Worm (Caenorhabditis elegans) whole organism, late embryonic: ENCODE results near the gene dnj-11.

Experiments used
- C08G9.2 ChIP-seq: sonication (generic microtip); optimal IDR thresholded peaks from 2 replicates; lab custom pipeline; 2016; ENCODE audit warnings: mild to moderate bottlenecking, missing genetic modification characterization, moderate library complexity, missing compliant biosample characterization
- C38D4.7 ChIP-seq: fragments of 200-800 bp; sonication (Bioruptor generic); optimal IDR thresholded peaks from 2 replicates; lab custom pipeline; 2018; ENCODE audit warnings: mild to moderate bottlenecking, missing genetic modification characterization, moderate library complexity, missing compliant biosample characterization
- F13H6.1 ChIP-seq: sonication (generic microtip); optimal IDR thresholded peaks from 2 replicates; lab custom pipeline; 2016; ENCODE audit warnings: missing genetic modification characterization, missing compliant biosample characterization
- K09A11.1 ChIP-seq: sonication (generic microtip); optimal IDR thresholded peaks from 2 replicates; lab custom pipeline; 2017; ENCODE audit warnings: antibody characterized with exemption, mild to moderate bottlenecking, missing genetic modification characterization, missing compliant biosample characterization; ENCODE audit not compliant: insufficient read depth
- T23F11.4 ChIP-seq: fragments of 200-800 bp; sonication (Bioruptor generic); optimal IDR thresholded peaks from 2 replicates; lab custom pipeline; 2018; ENCODE audit warnings: mild to moderate bottlenecking, missing genetic modification characterization, missing compliant biosample characterization
- Y22D7AL.16 ChIP-seq: sonication (generic microtip); optimal IDR thresholded peaks from 2 replicates; lab custom pipeline; 2016; ENCODE audit warnings: missing genetic modification characterization, missing compliant biosample characterization
- ahr-1 ChIP-seq: sonication (generic microtip); optimal IDR thresholded peaks from 2 replicates; lab custom pipeline; 2016; ENCODE audit warnings: missing genetic modification characterization, missing compliant biosample characterization
- ama-1 ChIP-seq: fragments of 150-350 bp; optimal IDR thresholded peaks from 2 replicates; lab custom pipeline; 2014
- ceh-14 ChIP-seq: sonication (generic microtip); optimal IDR thresholded peaks from 2 replicates; lab custom pipeline; 2016; ENCODE audit warnings: missing genotype, missing genetic modification characterization, missing compliant biosample characterization
- ceh-18 ChIP-seq: sonication (generic microtip); optimal IDR thresholded peaks from 2 replicates; lab custom pipeline; 2016; ENCODE audit warnings: missing genetic modification characterization, missing compliant biosample characterization
- ceh-19 ChIP-seq: fragments of 200-800 bp; sonication (Bioruptor generic); optimal IDR thresholded peaks from 2 replicates; lab custom pipeline; 2018; ENCODE audit warnings: mild to moderate bottlenecking, missing genetic modification characterization, missing compliant biosample characterization
- ceh-2 ChIP-seq: sonication (generic microtip); optimal IDR thresholded peaks from 2 replicates; lab custom pipeline; 2016; ENCODE audit warnings: missing genotype, missing genetic modification characterization, missing compliant biosample characterization
- ceh-22 ChIP-seq: sonication (generic microtip); optimal IDR thresholded peaks from 2 replicates; lab custom pipeline; 2017; ENCODE audit warnings: missing biosample characterization, missing genetic modification characterization
- ceh-30 ChIP-seq: fragments of 150-350 bp; optimal IDR thresholded peaks from 2 replicates; lab custom pipeline; 2014; ENCODE audit warnings: missing biosample characterization, missing genetic modification characterization
- ceh-31 ChIP-seq: sonication (generic microtip); optimal IDR thresholded peaks from 2 replicates; lab custom pipeline; 2016; ENCODE audit warnings: missing genetic modification characterization, missing compliant biosample characterization
- ceh-34 ChIP-seq: sonication (generic microtip); optimal IDR thresholded peaks from 2 replicates; lab custom pipeline; 2016; ENCODE audit warnings: mild to moderate bottlenecking, missing genetic modification characterization, missing compliant biosample characterization
- ceh-45 ChIP-seq: fragments of 200-800 bp; sonication (Bioruptor generic); IDR thresholded peaks from 2 replicates; pipeline ENCODE4 v1.3.6; 2022; ENCODE audit warnings: missing genetic modification reagents, missing genetic modification characterization, missing compliant biosample characterization
- ceh-6 ChIP-seq: fragments of 200-800 bp; sonication (Bioruptor generic); optimal IDR thresholded peaks from 2 replicates; lab custom pipeline; 2018; ENCODE audit warnings: mild to moderate bottlenecking, missing genetic modification characterization, missing compliant biosample characterization
- ceh-9 ChIP-seq: sonication (generic microtip); optimal IDR thresholded peaks from 2 replicates; lab custom pipeline; 2016; ENCODE audit warnings: mild to moderate bottlenecking, missing genetic modification characterization, inconsistent platforms, missing compliant biosample characterization
- che-1 ChIP-seq: sonication (generic microtip); optimal IDR thresholded peaks from 2 replicates; lab custom pipeline; 2016; ENCODE audit warnings: mild to moderate bottlenecking, missing genetic modification characterization, missing compliant biosample characterization
- dmd-4 ChIP-seq: sonication (generic microtip); optimal IDR thresholded peaks from 2 replicates; lab custom pipeline; 2016; ENCODE audit warnings: borderline replicate concordance, missing genetic modification characterization, missing compliant biosample characterization
- dve-1 ChIP-seq: sonication (generic microtip); optimal IDR thresholded peaks from 2 replicates; lab custom pipeline; 2017; ENCODE audit warnings: antibody characterized with exemption, mild to moderate bottlenecking, missing genetic modification characterization, missing compliant biosample characterization
- elt-2 ChIP-seq: sonication (generic microtip); optimal IDR thresholded peaks from 2 replicates; lab custom pipeline; 2016; ENCODE audit warnings: missing genetic modification reagents, missing genetic modification characterization, missing compliant biosample characterization
- elt-4 ChIP-seq: sonication (generic microtip); optimal IDR thresholded peaks from 2 replicates; lab custom pipeline; 2016; ENCODE audit warnings: missing genetic modification characterization, missing compliant biosample characterization
- fax-1 ChIP-seq: sonication (generic microtip); optimal IDR thresholded peaks from 2 replicates; lab custom pipeline; 2016; ENCODE audit warnings: missing genotype, missing genetic modification characterization, missing compliant biosample characterization
- fkh-10 ChIP-seq: fragments of 150-350 bp; optimal IDR thresholded peaks from 2 replicates; lab custom pipeline; 2014; ENCODE audit warnings: missing biosample characterization, missing genetic modification reagents, missing genetic modification characterization
- fkh-6 ChIP-seq: sonication (generic microtip); optimal IDR thresholded peaks from 2 replicates; lab custom pipeline; 2016; ENCODE audit warnings: missing genetic modification characterization, missing compliant biosample characterization
- gmeb-2 ChIP-seq: sonication (generic microtip); optimal IDR thresholded peaks from 2 replicates; lab custom pipeline; 2016; ENCODE audit warnings: missing genetic modification characterization, inconsistent platforms, missing compliant biosample characterization
- hlh-15 ChIP-seq: sonication (generic microtip); optimal IDR thresholded peaks from 2 replicates; lab custom pipeline; 2016; ENCODE audit warnings: missing genetic modification characterization, missing compliant biosample characterization
- hlh-30 ChIP-seq: sonication (generic microtip); optimal IDR thresholded peaks from 2 replicates; lab custom pipeline; 2017; ENCODE audit warnings: antibody characterized with exemption, missing genetic modification characterization, missing compliant biosample characterization; ENCODE audit not compliant: insufficient read depth
- hlh-6 ChIP-seq: sonication (generic microtip); optimal IDR thresholded peaks from 2 replicates; lab custom pipeline; 2016; ENCODE audit warnings: missing genotype, missing genetic modification characterization, missing compliant biosample characterization
- hlh-8 ChIP-seq: sonication (generic microtip); optimal IDR thresholded peaks from 2 replicates; lab custom pipeline; 2016; ENCODE audit warnings: missing genotype, missing genetic modification characterization, missing compliant biosample characterization
- lim-6 ChIP-seq: sonication (generic microtip); optimal IDR thresholded peaks from 2 replicates; lab custom pipeline; 2016; ENCODE audit warnings: missing genetic modification characterization, missing compliant biosample characterization
- lin-11 ChIP-seq: fragments of 200-800 bp; sonication (Bioruptor generic); optimal IDR thresholded peaks from 2 replicates; lab custom pipeline; 2018; ENCODE audit warnings: mild to moderate bottlenecking, missing genetic modification characterization, missing compliant biosample characterization
- madf-2 ChIP-seq: sonication (generic microtip); optimal IDR thresholded peaks from 2 replicates; lab custom pipeline; 2017; ENCODE audit warnings: missing genetic modification characterization, missing compliant biosample characterization
- mec-3 ChIP-seq: sonication (generic microtip); optimal IDR thresholded peaks from 2 replicates; lab custom pipeline; 2016; ENCODE audit warnings: borderline replicate concordance, missing genetic modification characterization, missing compliant biosample characterization
- nfya-1 ChIP-seq: sonication (generic microtip); optimal IDR thresholded peaks from 2 replicates; lab custom pipeline; 2017; ENCODE audit warnings: missing genetic modification characterization, mild to moderate bottlenecking, missing compliant biosample characterization, antibody characterized with exemption, moderate library complexity
- nhr-11 ChIP-seq: fragments of 150-350 bp; optimal IDR thresholded peaks from 2 replicates; lab custom pipeline; 2014; ENCODE audit warnings: missing biosample characterization, missing genetic modification characterization
- nhr-232 ChIP-seq: sonication (generic microtip); optimal IDR thresholded peaks from 2 replicates; lab custom pipeline; 2016; ENCODE audit warnings: missing genetic modification characterization, missing compliant biosample characterization
- odd-2 ChIP-seq: sonication (generic microtip); optimal IDR thresholded peaks from 2 replicates; lab custom pipeline; 2017; ENCODE audit warnings: antibody characterized with exemption, mild to moderate bottlenecking, missing genetic modification characterization, missing compliant biosample characterization
- pat-9 ChIP-seq: fragments of 200-800 bp; sonication (Bioruptor generic); optimal IDR thresholded peaks from 2 replicates; lab custom pipeline; 2018; ENCODE audit warnings: mild to moderate bottlenecking, missing genetic modification characterization, moderate library complexity, missing compliant biosample characterization
- pax-1 ChIP-seq: fragments of 150-350 bp; optimal IDR thresholded peaks from 2 replicates; lab custom pipeline; 2014; ENCODE audit warnings: missing biosample characterization, missing genetic modification characterization
- pha-2 ChIP-seq: sonication (generic microtip); optimal IDR thresholded peaks from 2 replicates; lab custom pipeline; 2017; ENCODE audit warnings: mild to moderate bottlenecking, missing genetic modification characterization, missing compliant biosample characterization
- pha-4 ChIP-seq: fragments of 150-350 bp; optimal IDR thresholded peaks from 2 replicates; lab custom pipeline; 2018; ENCODE audit warnings: missing biosample characterization, missing genetic modification reagents, missing genetic modification characterization
- pqm-1 ChIP-seq: sonication (generic microtip); optimal IDR thresholded peaks from 2 replicates; lab custom pipeline; 2016; ENCODE audit warnings: missing genetic modification characterization, missing compliant biosample characterization
- ref-2 ChIP-seq: sonication (generic microtip); optimal IDR thresholded peaks from 2 replicates; lab custom pipeline; 2016; ENCODE audit warnings: missing genetic modification characterization, missing compliant biosample characterization
- rnt-1 ChIP-seq: sonication (generic microtip); optimal IDR thresholded peaks from 2 replicates; lab custom pipeline; 2016; ENCODE audit warnings: missing genetic modification characterization, missing compliant biosample characterization
- sdc-2 ChIP-seq: sonication (generic microtip); optimal IDR thresholded peaks from 2 replicates; lab custom pipeline; 2016; ENCODE audit warnings: missing genotype, missing genetic modification characterization, missing compliant biosample characterization
- sox-2 ChIP-seq: fragments of 200-800 bp; sonication (Bioruptor generic); IDR thresholded peaks from 2 replicates; pipeline ENCODE4 v1.3.6; 2022; ENCODE audit warnings: missing genetic modification reagents, missing genetic modification characterization, missing compliant biosample characterization
- tbx-2 ChIP-seq: sonication (generic microtip); optimal IDR thresholded peaks from 2 replicates; lab custom pipeline; 2016; ENCODE audit warnings: missing genetic modification characterization, missing compliant biosample characterization
- unc-3 ChIP-seq, 2 experiments: fragments of 200-800 bp in 1 of 2; sonication (Bioruptor generic) in 1 of 2; sonication (generic microtip) in 1 of 2; conservative IDR thresholded peaks in 1 of 2; optimal IDR thresholded peaks in 1 of 2; 2 replicates each; pipeline versions ENCODE4 v1.3.6 to Lab custom; 2016 to 2022; ENCODE audit warnings: missing compliant biosample characterization in 2 of 2, missing genetic modification characterization in 2 of 2, missing genetic modification reagents in 1 of 2
- unc-42 ChIP-seq: sonication (generic microtip); optimal IDR thresholded peaks from 2 replicates; lab custom pipeline; 2016; ENCODE audit warnings: missing genotype, missing genetic modification characterization, missing compliant biosample characterization
- unc-55 ChIP-seq: sonication (generic microtip); optimal IDR thresholded peaks from 2 replicates; lab custom pipeline; 2017; ENCODE audit warnings: missing biosample characterization, missing genetic modification reagents, missing genetic modification characterization

The dnj-11 gene

DNA sequence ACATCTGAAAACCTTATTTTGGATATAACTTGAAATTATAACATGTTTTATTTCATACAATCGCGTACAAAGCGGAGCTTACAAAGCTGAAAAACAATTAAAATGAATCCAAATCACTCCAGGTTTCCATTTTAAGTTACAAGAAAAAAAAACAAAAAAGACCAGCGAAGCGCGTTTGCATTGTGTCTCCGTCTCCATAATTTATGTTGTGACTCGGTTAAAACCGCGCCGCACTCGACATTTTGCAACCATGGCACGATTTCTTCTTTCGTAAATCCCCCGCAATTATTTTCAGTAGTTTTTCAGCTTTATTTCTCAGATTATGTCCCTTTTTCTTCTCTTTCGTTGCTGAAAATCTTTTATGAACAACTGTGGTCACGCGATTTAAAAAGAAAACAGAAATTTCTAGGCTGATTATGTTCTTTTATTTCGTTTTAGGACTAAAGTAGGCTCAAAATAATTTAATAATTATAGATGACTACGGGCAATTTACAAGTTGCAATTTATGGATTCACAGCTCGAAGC lies at the start of gene dnj-11, which contains the start of gene F38A5.2:
dnj-11 (plus strand) TSS at position 475 of the 525 bp plus-strand sequence.
F38A5.2 (minus strand) TSS at position 4 of the 525 bp plus-strand sequence.
- TF ChIP-seq hlh-8 (no peak), T23F11.4 (no peak), K09A11.1 (tag; lab: Kevin White, UChicago) (no peak), sdc-2 (tag; lab: Kevin White, UChicago) (no peak), che-1 (tag; lab: Kevin White, UChicago) (no peak), Y22D7AL.16 (no peak), gmeb-2 (tag; lab: Kevin White, UChicago) (no peak), C08G9.2 (tag; lab: Kevin White, UChicago) (no peak), nfya-1 (tag; lab: Kevin White, UChicago) (peak; percentile 48), ceh-31 (peak; percentile 72), ahr-1 (tag; lab: Kevin White, UChicago) (no peak), rnt-1 (tag; lab: Kevin White, UChicago) (peak; percentile 55), ama-1 (lab: Kevin White, UChicago) (no peak), dve-1 (tag; lab: Kevin White, UChicago) (peak; percentile 42), pqm-1 (tag; lab: Kevin White, UChicago) (no peak), hlh-15 (tag; lab: Kevin White, UChicago) (no peak), pha-4 (no peak), nhr-11 (no peak), pat-9 (no peak), nhr-232 (no peak), ref-2 (no peak), dmd-4 (tag; lab: Kevin White, UChicago) (no peak), ceh-19 (GFP tag; lab: Kevin White, UChicago) (no peak), ceh-6 (GFP tag; lab: Kevin White, UChicago) (no peak), hlh-6 (tag; lab: Kevin White, UChicago) (no peak), elt-4 (no peak), ceh-2 (tag; lab: Kevin White, UChicago) (no peak), sox-2 (GFP tag; lab: Robert Waterston, UW) (no peak), fkh-6 (no peak), C38D4.7 (GFP tag; lab: Kevin White, UChicago) (no peak), tbx-2 (tag; lab: Kevin White, UChicago) (peak; percentile 33), unc-3 (GFP tag; conservative IDR thresholded peaks at IDR 0.05; lab: Robert Waterston, UW) (no peak), unc-3 (tag; optimal IDR thresholded peaks at IDR 0.05; lab: Kevin White, UChicago) (no peak), F13H6.1 (tag; lab: Kevin White, UChicago) (no peak), ceh-45 (GFP tag; lab: Robert Waterston, UW) (no peak), mec-3 (tag; lab: Kevin White, UChicago) (no peak), lin-11 (tag; lab: Kevin White, UChicago) (no peak), lim-6 (no peak), fkh-10 (GFP tag; lab: Kevin White, UChicago) (no peak), pax-1 (peak; percentile 71), ceh-9 (no peak), unc-42 (tag; lab: Kevin White, UChicago) (peak; percentile 50), madf-2 (tag; lab: Kevin White, UChicago) (no peak), ceh-14 (tag; lab: Kevin White, UChicago) (no peak), unc-55 (GFP tag; lab: Kevin White, UChicago) (peak; percentile 27), odd-2 (tag; lab: Kevin White, UChicago) (no peak), ceh-34 (tag; lab: Kevin White, UChicago) (peak; percentile 26), pha-2 (no peak), ceh-30 (tag; lab: Kevin White, UChicago) (no peak), fax-1 (tag; lab: Kevin White, UChicago) (no peak), hlh-30 (peak; percentile 14), ceh-22 (tag; lab: Kevin White, UChicago) (no peak), elt-2 (no peak), ceh-18 (tag; lab: Kevin White, UChicago) (peak; percentile 39)
